Worm (Caenorhabditis elegans) whole organism, L1 larva: ENCODE results near the gene Y70C5A.4.

Source experiments
- C04F5.9 ChIP-seq: sonication (generic microtip); optimal IDR thresholded peaks from 2 replicates; lab custom pipeline; 2016; ENCODE audit warnings: missing genetic modification characterization, missing compliant biosample characterization
- blmp-1 ChIP-seq: fragments of 150-350 bp; optimal IDR thresholded peaks from 2 replicates; lab custom pipeline; 2014; ENCODE audit warnings: missing biosample characterization, missing genetic modification characterization
- snpc-4 ChIP-seq: fragments of 150-350 bp; optimal IDR thresholded peaks from 2 replicates; lab custom pipeline; 2014; ENCODE audit warnings: missing biosample characterization, missing genetic modification characterization
- sptf-1 ChIP-seq: fragments of 150-350 bp; optimal IDR thresholded peaks from 2 replicates; lab custom pipeline; 2014; ENCODE audit warnings: missing biosample characterization, missing genetic modification characterization
- unc-86 ChIP-seq: sonication (generic microtip); optimal IDR thresholded peaks from 2 replicates; lab custom pipeline; 2016; ENCODE audit warnings: missing genetic modification characterization, missing compliant biosample characterization
- ztf-11 ChIP-seq, 2 experiments: sonication (generic microtip); optimal IDR thresholded peaks; 2 replicates each; lab custom pipeline; 2016 to 2017; ENCODE audit warnings: missing genetic modification characterization in 2 of 2, missing biosample characterization in 1 of 2, missing compliant biosample characterization in 1 of 2

- no peak for TF ChIP-seq snpc-4
- no peak for TF ChIP-seq blmp-1 (tag; lab: Kevin White, UChicago)
- no peak for TF ChIP-seq ztf-11 (tag; optimal IDR thresholded peaks at IDR 0.05; lab: Kevin White, UChicago)
- TF ChIP-seq unc-86 (tag; lab: Kevin White, UChicago) = no peak
- no peak for TF ChIP-seq C04F5.9 (tag; lab: Kevin White, UChicago)
- TF ChIP-seq sptf-1 = no peak
Observed at ce11 chrV:16599835-16600234, 17.7 kb upstream of the Y70C5A.4 start.
